Fruit fly (Drosophila melanogaster) whole organism, embryonic: ENCODE measurements around the gene CG32488.

Experiments used
- Atf-2 ChIP-seq: fragments of 200-800 bp; sonication (Bioruptor generic); optimal IDR thresholded peaks from 2 replicates; lab custom pipeline; 2016; ENCODE audit warnings: missing biosample characterization, missing genetic modification characterization
- B-H2 ChIP-seq: fragments of 200-800 bp; sonication (Bioruptor generic); optimal IDR thresholded peaks from 2 replicates; lab custom pipeline; 2018; ENCODE audit warnings: missing biosample characterization, mild to moderate bottlenecking, missing genetic modification characterization
- CG11093 ChIP-seq: fragments of 200-800 bp; sonication (Bioruptor generic); IDR thresholded peaks from 3 replicates; pipeline ENCODE4 v1.3.6; 2022; ENCODE audit warnings: missing biosample characterization, missing genetic modification characterization
- CG11398 ChIP-seq: fragments of 200-800 bp; sonication (Bioruptor generic); optimal IDR thresholded peaks from 2 replicates; lab custom pipeline; 2016; ENCODE audit warnings: missing biosample characterization, missing genetic modification characterization
- CG11504 ChIP-seq: fragments of 200-800 bp; sonication (Bioruptor generic); optimal IDR thresholded peaks from 3 replicates; lab custom pipeline; 2019; ENCODE audit warnings: missing biosample characterization, mild to moderate bottlenecking, missing genetic modification characterization, moderate library complexity
- CG12071 ChIP-seq: fragments of 200-800 bp; sonication (Bioruptor generic); optimal IDR thresholded peaks from 3 replicates; lab custom pipeline; 2018; ENCODE audit warnings: missing biosample characterization, mild to moderate bottlenecking, missing genetic modification characterization
- CG14014 ChIP-seq: fragments of 200-800 bp; sonication (Bioruptor generic); IDR thresholded peaks from 2 replicates; pipeline ENCODE4 v1.3.6; 2022; ENCODE audit warnings: missing biosample characterization, missing genetic modification characterization
- CG14710 ChIP-seq: fragments of 200-800 bp; sonication (Bioruptor generic); optimal IDR thresholded peaks from 3 replicates; lab custom pipeline; 2019; ENCODE audit warnings: missing biosample characterization, mild to moderate bottlenecking, missing genetic modification characterization, moderate library complexity
- CG15269 ChIP-seq: fragments of 200-800 bp; sonication (Bioruptor generic); optimal IDR thresholded peaks from 2 replicates; lab custom pipeline; 2018; ENCODE audit warnings: missing biosample characterization, mild to moderate bottlenecking, missing genetic modification characterization, moderate library complexity
- CG15514 ChIP-seq: fragments of 200-800 bp; sonication (Bioruptor generic); optimal IDR thresholded peaks from 3 replicates; lab custom pipeline; 2017; ENCODE audit warnings: missing biosample characterization, missing genetic modification characterization, mild to moderate bottlenecking, moderate library complexity, missing genetic modification reagents
- CG17802 ChIP-seq: fragments of 200-800 bp; sonication (Bioruptor generic); optimal IDR thresholded peaks from 2 replicates; lab custom pipeline; 2018; ENCODE audit warnings: missing biosample characterization, mild to moderate bottlenecking, missing genetic modification characterization, moderate library complexity
- CG1792 ChIP-seq: fragments of 200-800 bp; sonication (Bioruptor generic); optimal IDR thresholded peaks from 2 replicates; lab custom pipeline; 2016; ENCODE audit warnings: missing biosample characterization, missing genetic modification characterization
- CG2199 ChIP-seq: fragments of 200-800 bp; sonication (Bioruptor generic); IDR thresholded peaks from 3 replicates; pipeline ENCODE4 v1.3.6; 2022; ENCODE audit warnings: missing biosample characterization, missing genetic modification characterization
- CG2202 ChIP-seq: fragments of 200-800 bp; sonication (Bioruptor generic); optimal IDR thresholded peaks from 2 replicates; lab custom pipeline; 2018; ENCODE audit warnings: missing biosample characterization, mild to moderate bottlenecking, missing genetic modification characterization
- CG32772 ChIP-seq: fragments of 200-800 bp; sonication (Bioruptor generic); IDR thresholded peaks from 2 replicates; pipeline ENCODE4 v1.3.6; 2022; ENCODE audit warnings: missing biosample characterization, missing genetic modification characterization
- CG33557 ChIP-seq: fragments of 200-800 bp; sonication (Bioruptor generic); optimal IDR thresholded peaks from 2 replicates; lab custom pipeline; 2019; ENCODE audit warnings: missing biosample characterization, mild to moderate bottlenecking, missing genetic modification characterization, moderate library complexity
- CG4820 ChIP-seq: fragments of 200-800 bp; sonication (Bioruptor generic); optimal IDR thresholded peaks from 3 replicates; lab custom pipeline; 2016; ENCODE audit warnings: missing biosample characterization, missing genetic modification characterization
- CG6765 ChIP-seq: fragments of 200-800 bp; sonication (Bioruptor generic); optimal IDR thresholded peaks from 3 replicates; lab custom pipeline; 2017; ENCODE audit warnings: missing biosample characterization, mild to moderate bottlenecking, missing genetic modification characterization
- CG7357 ChIP-seq: fragments of 200-800 bp; sonication (Bioruptor generic); IDR thresholded peaks from 3 replicates; pipeline ENCODE4 v1.3.6; 2022; ENCODE audit warnings: missing biosample characterization, missing genetic modification characterization
- CG9609 ChIP-seq: fragments of 200-800 bp; sonication (Bioruptor generic); optimal IDR thresholded peaks from 3 replicates; lab custom pipeline; 2016; ENCODE audit warnings: missing biosample characterization, missing genetic modification characterization
- CG9817 ChIP-seq: fragments of 200-800 bp; sonication (Bioruptor generic); optimal IDR thresholded peaks from 2 replicates; lab custom pipeline; 2018; ENCODE audit warnings: missing biosample characterization, mild to moderate bottlenecking, missing genetic modification characterization, moderate library complexity
- CoRest ChIP-seq: fragments of 200-800 bp; sonication (Bioruptor generic); optimal IDR thresholded peaks from 3 replicates; lab custom pipeline; 2018; ENCODE audit warnings: missing biosample characterization, mild to moderate bottlenecking, missing genetic modification characterization, moderate library complexity
- D19A ChIP-seq: fragments of 200-800 bp; optimal IDR thresholded peaks from 3 replicates; lab custom pipeline; 2019; ENCODE audit warnings: missing biosample characterization, mild to moderate bottlenecking, missing genetic modification characterization, moderate library complexity
- Dbx ChIP-seq: fragments of 200-800 bp; sonication (Bioruptor generic); IDR thresholded peaks from 3 replicates; pipeline ENCODE4 v1.3.6; 2022; ENCODE audit warnings: missing biosample characterization, missing genetic modification characterization
- Dfd ChIP-seq, 2 experiments: fragments of >200 bp; optimal IDR thresholded peaks; 2 replicates each; lab custom pipeline; 2017; ENCODE audit warnings: missing biosample characterization in 2 of 2, missing genetic modification characterization in 2 of 2
- Dp ChIP-seq: fragments of 200-800 bp; sonication (Bioruptor generic); optimal IDR thresholded peaks from 2 replicates; lab custom pipeline; 2018; ENCODE audit warnings: missing biosample characterization, mild to moderate bottlenecking, missing genetic modification characterization, moderate library complexity
- Ets65A ChIP-seq: fragments of 200-800 bp; sonication (Bioruptor generic); peaks from one replicate; lab custom pipeline; 2016; ENCODE audit warnings: missing biosample characterization, missing genetic modification characterization
- Fer1 ChIP-seq: fragments of 200-800 bp; sonication (Bioruptor generic); optimal IDR thresholded peaks from 2 replicates; lab custom pipeline; 2017; ENCODE audit warnings: missing biosample characterization, mild to moderate bottlenecking, missing genetic modification characterization
- Gug ChIP-seq: fragments of 200-800 bp; sonication (Bioruptor generic); IDR thresholded peaks from 4 replicates; pipeline ENCODE4 v1.3.6; 2022; ENCODE audit warnings: missing biosample characterization, missing genetic modification characterization
- Hey ChIP-seq: fragments of 200-800 bp; sonication (Bioruptor generic); optimal IDR thresholded peaks from 3 replicates; lab custom pipeline; 2018; ENCODE audit warnings: missing biosample characterization, mild to moderate bottlenecking, missing genetic modification characterization
- Hr39 ChIP-seq: fragments of >200 bp; optimal IDR thresholded peaks from 2 replicates; lab custom pipeline; 2017
- Max ChIP-seq: fragments of 200-800 bp; sonication (Bioruptor generic); optimal IDR thresholded peaks from 2 replicates; lab custom pipeline; 2016; ENCODE audit warnings: missing biosample characterization, mild to moderate bottlenecking, missing genetic modification characterization
- Ravus ChIP-seq: fragments of 200-800 bp; sonication (Bioruptor generic); IDR thresholded peaks from 2 replicates; pipeline ENCODE4 v1.3.6; 2022; ENCODE audit warnings: missing biosample characterization, missing genetic modification characterization
- Scr ChIP-seq: fragments of 200-800 bp; sonication (Bioruptor generic); IDR thresholded peaks from 2 replicates; pipeline ENCODE4 v1.3.6; 2022; ENCODE audit warnings: missing biosample characterization, missing genetic modification characterization; ENCODE audit not compliant: partially characterized antibody
- Spps ChIP-seq: fragments of 200-800 bp; sonication (Bioruptor generic); optimal IDR thresholded peaks from 2 replicates; lab custom pipeline; 2018; ENCODE audit warnings: missing biosample characterization, mild to moderate bottlenecking, missing genetic modification characterization
- Ssrp ChIP-seq: fragments of 200-800 bp; sonication (Bioruptor generic); optimal IDR thresholded peaks from 2 replicates; lab custom pipeline; 2018; ENCODE audit warnings: missing biosample characterization, mild to moderate bottlenecking, missing genetic modification characterization, moderate library complexity
- al ChIP-seq: fragments of 200-800 bp; sonication (Bioruptor generic); IDR thresholded peaks from 2 replicates; pipeline ENCODE4 v1.3.6; 2022; ENCODE audit warnings: missing biosample characterization, missing genetic modification characterization
- bbx ChIP-seq: fragments of 200-800 bp; sonication (Bioruptor generic); IDR thresholded peaks from 2 replicates; pipeline ENCODE4 v1.3.6; 2022; ENCODE audit warnings: missing biosample characterization, missing genetic modification characterization; ENCODE audit not compliant: partially characterized antibody
- crc ChIP-seq: fragments of 200-800 bp; sonication (Bioruptor generic); optimal IDR thresholded peaks from 2 replicates; lab custom pipeline; 2016; ENCODE audit warnings: missing biosample characterization, missing genetic modification characterization
- danr ChIP-seq: fragments of 200-800 bp; sonication (Bioruptor generic); IDR thresholded peaks from 2 replicates; pipeline ENCODE4 v1.3.6; 2022; ENCODE audit warnings: missing biosample characterization, missing genetic modification characterization
- dati ChIP-seq: fragments of 200-800 bp; sonication (Bioruptor generic); IDR thresholded peaks from 2 replicates; pipeline ENCODE4 v1.3.6; 2022; ENCODE audit warnings: missing biosample characterization, missing genetic modification characterization
- dmrt99B ChIP-seq: fragments of 200-800 bp; sonication (Bioruptor generic); optimal IDR thresholded peaks from 2 replicates; lab custom pipeline; 2018; ENCODE audit warnings: missing biosample characterization, mild to moderate bottlenecking, missing genetic modification characterization, moderate library complexity
- exex ChIP-seq: fragments of 200-800 bp; sonication (Bioruptor generic); optimal IDR thresholded peaks from 4 replicates; lab custom pipeline; 2018; ENCODE audit warnings: missing biosample characterization, mild to moderate bottlenecking, missing genetic modification characterization, moderate library complexity
- gsb ChIP-seq: fragments of 200-800 bp; sonication (Bioruptor generic); IDR thresholded peaks from 2 replicates; pipeline ENCODE4 v1.3.6; 2022; ENCODE audit warnings: missing biosample characterization, missing genetic modification characterization
- pros ChIP-seq: fragments of 200-800 bp; sonication (Bioruptor generic); optimal IDR thresholded peaks from 3 replicates; lab custom pipeline; 2019; ENCODE audit warnings: missing biosample characterization, mild to moderate bottlenecking, missing genetic modification characterization, moderate library complexity
- salm ChIP-seq: fragments of 200-800 bp; sonication (Bioruptor generic); optimal IDR thresholded peaks from 2 replicates; lab custom pipeline; 2018; ENCODE audit warnings: missing biosample characterization, mild to moderate bottlenecking, missing genetic modification characterization
- sna ChIP-seq: fragments of 200-800 bp; sonication (Bioruptor generic); IDR thresholded peaks from 2 replicates; pipeline ENCODE4 v1.3.6; 2022; ENCODE audit warnings: missing biosample characterization, missing genetic modification characterization; ENCODE audit not compliant: partially characterized antibody
- tin ChIP-seq: fragments of 200-800 bp; sonication (Bioruptor generic); optimal IDR thresholded peaks from 3 replicates; lab custom pipeline; 2016; ENCODE audit warnings: missing biosample characterization, missing genetic modification characterization
- vfl ChIP-seq: fragments of 200-800 bp; sonication (Bioruptor generic); optimal IDR thresholded peaks from 2 replicates; lab custom pipeline; 2016; ENCODE audit warnings: missing biosample characterization, missing genetic modification characterization

Gene CG32488

dm6 chr3L:3060054-3060979 is 44.4 kb upstream of the CG32488 start (continued):
- peak; percentile 100 for TF ChIP-seq Gug (GFP tag; lab: Robert Waterston, UW)
- no peak for TF ChIP-seq Hr39
- TF ChIP-seq CG15269 = peak; percentile 98
- TF ChIP-seq CG9609 = peak; percentile 99
- peak; percentile 99 for TF ChIP-seq al (GFP tag; lab: Robert Waterston, UW)
- TF ChIP-seq Ssrp (tag; lab: Kevin White, UChicago) = peak; percentile 97
- peak; percentile 99 for TF ChIP-seq tin (GFP tag; lab: Kevin White, UChicago)
- TF ChIP-seq gsb (GFP tag; lab: Robert Waterston, UW) = peak; percentile 98
- TF ChIP-seq CG4820 = peak; percentile 97
- TF ChIP-seq CG2202 (tag; lab: Kevin White, UChicago) = peak; percentile 93
- TF ChIP-seq Ets65A (GFP tag; lab: Kevin White, UChicago) = peak; percentile 100
- peak; percentile 97 for TF ChIP-seq CG7357 (GFP tag; lab: Robert Waterston, UW)
- TF ChIP-seq sna (GFP tag; lab: Robert Waterston, UW) = peak; percentile 23; the same call in 1 of the 2 replicates
- TF ChIP-seq Atf-2 (GFP tag; lab: Kevin White, UChicago) = peak; percentile 98
- peak; percentile 99 for TF ChIP-seq CG2199 (GFP tag; lab: Robert Waterston, UW)
- peak; percentile 99 for TF ChIP-seq CG14014 (GFP tag; lab: Robert Waterston, UW)
- peak; percentile 98 for TF ChIP-seq danr (GFP tag; lab: Robert Waterston, UW)
- no peak for TF ChIP-seq bbx (GFP tag; lab: Robert Waterston, UW)
- peak; percentile 99 for TF ChIP-seq CG11093
- peak in 1 of 2 experiments; percentile 50 for TF ChIP-seq Dfd (GFP tag; optimal IDR thresholded peaks at IDR 0.05; lab: Kevin White, UChicago)
- peak; percentile 91 for TF ChIP-seq CG14710 (tag; lab: Kevin White, UChicago)
- TF ChIP-seq CG6765 (GFP tag; lab: Kevin White, UChicago) = peak; percentile 97
- peak; percentile 93 for TF ChIP-seq Hey (tag; lab: Kevin White, UChicago)
- TF ChIP-seq CG1792 (GFP tag; lab: Kevin White, UChicago) = peak; percentile 98
- peak; percentile 98 for TF ChIP-seq CG11398
- peak; percentile 7 for TF ChIP-seq Dp (GFP tag; lab: Kevin White, UChicago)
- TF ChIP-seq B-H2 (GFP tag; lab: Kevin White, UChicago) = peak; percentile 91
- peak; percentile 98 for TF ChIP-seq CG12071 (GFP tag; lab: Kevin White, UChicago)
- peak; percentile 98 for TF ChIP-seq Fer1 (GFP tag; lab: Kevin White, UChicago)
- TF ChIP-seq pros (GFP tag; lab: Kevin White, UChicago) = no peak
- peak; percentile 77 for TF ChIP-seq Spps (tag; lab: Kevin White, UChicago)
- TF ChIP-seq Max (GFP tag; lab: Kevin White, UChicago) = peak; percentile 96
- peak; percentile 82 for TF ChIP-seq CG33557
- TF ChIP-seq dati (GFP tag; lab: Robert Waterston, UW) = peak; percentile 97
- peak; percentile 98 for TF ChIP-seq crc (GFP tag; lab: Kevin White, UChicago)
- peak; percentile 98 for TF ChIP-seq CoRest (tag; lab: Kevin White, UChicago)
- TF ChIP-seq Dbx = peak; percentile 99
- peak; percentile 85 for TF ChIP-seq exex
- no peak; the same call in 1 of the 2 replicates for TF ChIP-seq Scr (GFP tag; lab: Robert Waterston, UW)
- TF ChIP-seq CG11504 (tag; lab: Kevin White, UChicago) = peak; percentile 97
- peak; percentile 98 for TF ChIP-seq CG9817
- TF ChIP-seq salm = peak; percentile 95
- peak; percentile 99 for TF ChIP-seq CG32772 (GFP tag; lab: Robert Waterston, UW)
- peak; percentile 98 for TF ChIP-seq Ravus (GFP tag; lab: Robert Waterston, UW)
- peak; percentile 98 for TF ChIP-seq vfl (GFP tag; lab: Kevin White, UChicago)
- peak; percentile 95 for TF ChIP-seq CG15514 (GFP tag; lab: Kevin White, UChicago)
- peak; percentile 88 for TF ChIP-seq CG17802
- peak; percentile 91 for TF ChIP-seq D19A (tag; lab: Kevin White, UChicago)
- peak; percentile 98 for TF ChIP-seq dmrt99B (tag; lab: Kevin White, UChicago)
